Fruit fly (Drosophila melanogaster): ENCODE data around the gene emb.

The emb gene

DNA sequence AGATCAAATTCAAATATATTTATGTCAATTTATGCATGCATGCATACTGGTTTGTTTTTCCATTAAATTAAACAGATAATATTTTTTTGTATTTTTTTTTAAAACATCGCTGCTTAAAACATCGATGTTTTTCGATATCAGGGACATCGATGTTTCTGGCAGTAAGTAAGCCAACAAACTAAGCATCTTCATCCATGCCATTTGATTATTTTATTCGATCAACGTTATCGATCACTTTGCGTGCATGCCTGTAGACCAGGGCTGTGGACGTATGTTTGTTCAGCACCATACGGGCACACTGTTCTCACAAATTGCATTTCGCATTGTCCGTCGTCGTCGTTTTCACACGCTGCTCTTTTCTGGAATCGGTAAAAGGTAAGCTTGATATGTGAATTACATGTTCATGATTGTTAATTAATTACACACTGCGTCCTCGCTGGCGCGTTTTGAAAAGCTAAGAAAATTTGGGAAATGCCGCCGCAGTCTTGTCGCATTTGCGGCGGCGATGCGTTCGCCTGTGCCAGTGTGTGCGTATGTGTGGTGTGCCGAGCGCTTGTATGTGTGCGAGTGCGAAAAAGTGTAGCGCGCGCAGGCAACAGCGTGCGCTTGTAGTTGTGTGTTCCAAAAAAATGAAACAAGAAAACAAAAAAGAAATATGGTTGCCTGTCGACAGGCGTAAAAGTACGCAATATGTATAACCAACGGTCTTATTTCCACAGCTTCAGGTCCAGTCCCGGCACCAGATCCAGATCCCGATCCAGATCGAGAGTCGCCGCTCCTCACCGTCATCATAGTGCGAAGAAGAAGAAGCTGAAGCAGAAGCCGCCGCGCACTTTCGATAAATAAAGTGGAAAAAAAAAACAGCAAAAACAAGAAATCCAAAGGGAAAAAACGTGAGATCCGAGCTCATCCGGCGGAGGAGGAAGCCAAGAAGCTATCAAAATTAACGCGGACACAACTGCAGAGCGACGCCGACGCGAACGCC, at the start of gene emb (continued):
- no peak for TF ChIP-seq CG31388 (GFP tag; optimal IDR thresholded peaks at IDR 0.05)
- no peak for TF ChIP-seq yki (optimal IDR thresholded peaks at IDR 0.05)
- TF ChIP-seq org-1 (GFP tag; optimal IDR thresholded peaks at IDR 0.05): no peak
- TF ChIP-seq shn (GFP tag; optimal IDR thresholded peaks at IDR 0.05): peak; percentile 46
- no peak for TF ChIP-seq ken (GFP tag; IDR thresholded peaks at IDR 0.05)
- peak; percentile 36 for TF ChIP-seq pb (GFP tag; optimal IDR thresholded peaks at IDR 0.05)
- no peak for TF ChIP-seq unpg (GFP tag; optimal IDR thresholded peaks at IDR 0.05)
- TF ChIP-seq vnd (GFP tag; IDR thresholded peaks at IDR 0.05; ENCODE audit: partially characterized antibody): peak; percentile 97
- peak; percentile 77 for TF ChIP-seq nmo (GFP tag; optimal IDR thresholded peaks at IDR 0.05)
- TF ChIP-seq CG15011 (GFP tag; optimal IDR thresholded peaks at IDR 0.05): no peak
- TF ChIP-seq CG11456 (GFP tag; IDR thresholded peaks at IDR 0.05): peak; percentile 26; the same call in 2 of the 3 replicates
- no peak for TF ChIP-seq Hmx (GFP tag; optimal IDR thresholded peaks at IDR 0.05)
- TF ChIP-seq BtbVII (GFP tag; optimal IDR thresholded peaks at IDR 0.05): no peak
- TF ChIP-seq CG17612 (GFP tag; IDR thresholded peaks at IDR 0.05): no peak
- TF ChIP-seq Asciz (GFP tag; optimal IDR thresholded peaks at IDR 0.05): no peak
- no peak for TF ChIP-seq en (GFP tag; optimal IDR thresholded peaks at IDR 0.05)
- no peak for TF ChIP-seq Blimp-1 (GFP tag; optimal IDR thresholded peaks at IDR 0.05)
- no peak for TF ChIP-seq CG4360 (GFP tag; IDR thresholded peaks at IDR 0.05)
- TF ChIP-seq chinmo (GFP tag; IDR thresholded peaks at IDR 0.05; ENCODE audit: partially characterized antibody): peak; percentile 98
- TF ChIP-seq zen2 (GFP tag; IDR thresholded peaks at IDR 0.05; ENCODE audit: partially characterized antibody): peak; percentile 93
- peak; percentile 4 for TF ChIP-seq CG8388 (GFP tag; optimal IDR thresholded peaks at IDR 0.05)
- no peak for TF ChIP-seq CG5953 (GFP tag; IDR thresholded peaks at IDR 0.05)
- TF ChIP-seq CG17385 (GFP tag; optimal IDR thresholded peaks at IDR 0.05): peak; percentile 85
- TF ChIP-seq fd3F (GFP tag; optimal IDR thresholded peaks at IDR 0.05): no peak
- peak; percentile 93 for TF ChIP-seq CG12659 (GFP tag; optimal IDR thresholded peaks at IDR 0.05)
- peak; percentile 2 for TF ChIP-seq slou (GFP tag; optimal IDR thresholded peaks at IDR 0.05)
- TF ChIP-seq jumu (GFP tag; optimal IDR thresholded peaks at IDR 0.05): peak; percentile 58
- no peak for TF ChIP-seq btn (GFP tag; optimal IDR thresholded peaks at IDR 0.05)
- TF ChIP-seq CG7271 (tag; optimal IDR thresholded peaks at IDR 0.05): no peak
- no peak for TF ChIP-seq Abd-B (GFP tag; optimal IDR thresholded peaks at IDR 0.05)
- TF ChIP-seq run (tag; optimal IDR thresholded peaks at IDR 0.05): no peak
- no peak for TF ChIP-seq CG33557 (GFP tag; optimal IDR thresholded peaks at IDR 0.05)
- peak; percentile 67 for TF ChIP-seq lilli (GFP tag; optimal IDR thresholded peaks at IDR 0.05)
- TF ChIP-seq CG2678 (tag; optimal IDR thresholded peaks at IDR 0.05): no peak
- TF ChIP-seq CG16863 (GFP tag; optimal IDR thresholded peaks at IDR 0.05): peak; percentile 1
- peak in 1 of 2 experiments; percentile 41 for TF ChIP-seq insv (GFP tag; optimal IDR thresholded peaks at IDR 0.05)
- TF ChIP-seq Sox100B (GFP tag; optimal IDR thresholded peaks at IDR 0.05): no peak
- TF ChIP-seq Six4 (GFP tag; optimal IDR thresholded peaks at IDR 0.05): peak; percentile 46
- TF ChIP-seq CrebB (tag; optimal IDR thresholded peaks at IDR 0.05): peak; percentile 33
- no peak for TF ChIP-seq CG10959 (GFP tag; IDR thresholded peaks at IDR 0.05)
- TF ChIP-seq sim (GFP tag; IDR thresholded peaks at IDR 0.05): no peak
- TF ChIP-seq Trl (optimal IDR thresholded peaks at IDR 0.05): no peak
- TF ChIP-seq Trl (GFP tag; optimal IDR thresholded peaks at IDR 0.05): peak; percentile 50
- no peak for TF ChIP-seq wor (GFP tag; IDR thresholded peaks at IDR 0.05)
- TF ChIP-seq Lim3 (GFP tag; IDR thresholded peaks at IDR 0.05): no peak
- TF ChIP-seq gfzf (GFP tag; optimal IDR thresholded peaks at IDR 0.05): peak; percentile 69
- TF ChIP-seq CG2712 (tag; optimal IDR thresholded peaks at IDR 0.05): peak; percentile 68
- TF ChIP-seq CG13424 (tag; optimal IDR thresholded peaks at IDR 0.05): peak; percentile 26
- TF ChIP-seq CG1647 (GFP tag; optimal IDR thresholded peaks at IDR 0.05): peak; percentile 49
